Worm (Caenorhabditis elegans): ENCODE data around the gene daf-7.

- TF ChIP-seq nhr-23 (tag; optimal IDR thresholded peaks at IDR 0.05) (no peak), ama-1 (optimal IDR thresholded peaks at IDR 0.05) (no peak), pha-4 (tag; optimal IDR thresholded peaks at IDR 0.05) (no peak), nhr-76 (tag; optimal IDR thresholded peaks at IDR 0.05) (no peak), unc-62 (GFP tag; optimal IDR thresholded peaks at IDR 0.05) (no peak), tbx-2 (tag; optimal IDR thresholded peaks at IDR 0.05) (no peak), nfya-1 (tag; optimal IDR thresholded peaks at IDR 0.05; ENCODE audit: insufficient read depth) (no peak), elt-3 (tag; optimal IDR thresholded peaks at IDR 0.05) (no peak), ztf-11 (tag; optimal IDR thresholded peaks at IDR 0.05) (no peak), nhr-11 (tag; optimal IDR thresholded peaks at IDR 0.05) (no peak), nhr-12 (tag; optimal IDR thresholded peaks at IDR 0.05) (no peak), unc-39 (tag; optimal IDR thresholded peaks at IDR 0.05) (no peak), sea-2 (GFP tag; optimal IDR thresholded peaks at IDR 0.05) (no peak), lin-39 (tag; optimal IDR thresholded peaks at IDR 0.05) (no peak)
Observed at ce11 chrIII:770958-771357, 40.7 kb upstream of the daf-7 start, which contains the start of gene tpst-2.

Data from whole organism, L3 larva.